Worm (Caenorhabditis elegans): ENCODE data around the gene str-160.
A peak's percentile ranks its signal among the peaks of the same experiment; 100 is the strongest.

The str-160 gene

DNA sequence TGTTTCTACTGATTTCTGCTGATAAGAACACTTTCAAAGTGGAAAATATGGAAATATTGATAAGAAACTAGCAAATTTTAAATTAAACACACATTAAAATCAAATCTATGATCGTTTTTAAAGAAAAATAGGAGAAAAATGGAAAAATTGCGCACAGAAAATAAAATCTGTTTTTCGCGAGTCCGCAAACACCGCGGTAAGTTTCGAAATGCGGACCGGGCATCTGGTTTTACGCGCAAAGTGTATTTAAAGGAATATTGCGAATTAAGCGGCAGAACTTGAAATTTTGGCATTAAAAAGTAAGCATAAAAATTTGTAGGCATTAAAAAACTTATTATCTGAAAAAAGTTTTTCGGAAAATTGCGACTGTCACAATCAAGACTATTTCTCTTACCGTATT is 38.5 kb downstream of the str-160 start:
- no peak for TF ChIP-seq zag-1 (tag; optimal IDR thresholded peaks at IDR 0.05)
- TF ChIP-seq unc-55 (GFP tag; optimal IDR thresholded peaks at IDR 0.05): peak; percentile 23
- no peak for TF ChIP-seq R02D3.7 (tag; optimal IDR thresholded peaks at IDR 0.05)
- no peak for TF ChIP-seq ZK546.5 (tag; optimal IDR thresholded peaks at IDR 0.05)
- peak in 1 of 2 experiments; percentile 45 for TF ChIP-seq lsy-2 (tag; optimal IDR thresholded peaks at IDR 0.05)
- peak; percentile 10 for TF ChIP-seq C34F6.9 (tag; optimal IDR thresholded peaks at IDR 0.05)

DNA sequence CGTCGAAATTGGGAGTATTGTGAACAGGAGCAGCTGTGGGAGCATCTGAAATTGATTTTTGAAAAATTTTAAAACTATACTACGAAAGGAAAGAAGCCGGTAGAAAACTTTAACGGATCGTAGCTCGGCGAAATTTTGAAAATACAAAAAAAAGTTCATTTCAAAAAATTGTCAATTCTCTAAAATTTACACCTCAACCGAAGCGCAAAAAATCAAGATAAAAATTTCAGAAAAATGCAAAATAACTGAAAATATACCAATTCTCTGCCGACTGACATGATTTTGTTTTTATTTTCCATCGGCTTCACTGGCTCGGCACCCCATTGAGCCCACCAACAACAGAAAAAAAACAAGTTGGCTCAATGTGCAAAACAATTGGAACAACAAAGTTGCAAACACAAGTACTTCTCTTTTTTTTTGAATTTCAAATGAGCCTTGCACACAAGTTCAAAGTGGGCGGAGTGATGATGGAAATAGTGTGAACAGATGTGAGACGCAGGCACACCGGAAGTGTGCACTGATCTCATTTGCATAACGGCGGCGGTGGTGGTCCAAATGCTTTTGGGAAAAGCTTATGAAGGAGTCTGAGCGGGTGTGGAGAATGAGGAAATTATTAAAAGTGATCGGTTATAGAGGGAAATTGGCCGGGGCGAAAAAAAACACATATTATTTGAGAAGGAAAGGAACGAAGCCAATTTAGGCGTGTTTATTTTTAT is 40.4 kb downstream of the str-160 start, which contains the start of gene F36H9.7:
Gene F36H9.7, minus strand, starts transcription at position 51 of the 716 bp plus-strand sequence.
- no peak for TF ChIP-seq crh-2 (tag; optimal IDR thresholded peaks at IDR 0.05)
- TF ChIP-seq unc-55 (GFP tag; optimal IDR thresholded peaks at IDR 0.05): no peak
- no peak for TF ChIP-seq nhr-11 (tag; optimal IDR thresholded peaks at IDR 0.05)
- TF ChIP-seq elt-3 (tag; optimal IDR thresholded peaks at IDR 0.05): no peak
- TF ChIP-seq mdl-1 (tag; optimal IDR thresholded peaks at IDR 0.05): no peak
- no peak for TF ChIP-seq sma-3 (GFP tag; optimal IDR thresholded peaks at IDR 0.05)
- TF ChIP-seq ztf-11 (tag; optimal IDR thresholded peaks at IDR 0.05): no peak
- TF ChIP-seq dmd-4 (tag; optimal IDR thresholded peaks at IDR 0.05): no peak
- TF ChIP-seq nhr-25 (tag; optimal IDR thresholded peaks at IDR 0.05): no peak
- no peak for TF ChIP-seq alr-1 (tag; optimal IDR thresholded peaks at IDR 0.05)
- TF ChIP-seq egl-27 (tag; optimal IDR thresholded peaks at IDR 0.05): no peak
- no peak for TF ChIP-seq lin-39 (tag; optimal IDR thresholded peaks at IDR 0.05)
- TF ChIP-seq C34F6.9 (tag; optimal IDR thresholded peaks at IDR 0.05): no peak
- TF ChIP-seq nhr-23 (tag; optimal IDR thresholded peaks at IDR 0.05): no peak
- no peak for TF ChIP-seq skn-1 (tag; optimal IDR thresholded peaks at IDR 0.05)
- TF ChIP-seq mab-5 (tag; optimal IDR thresholded peaks at IDR 0.05): no peak
- TF ChIP-seq elt-1 (tag; optimal IDR thresholded peaks at IDR 0.05): no peak
- TF ChIP-seq nhr-77 (tag; optimal IDR thresholded peaks at IDR 0.05): no peak
- no peak for TF ChIP-seq R02D3.7 (tag; optimal IDR thresholded peaks at IDR 0.05)

DNA sequence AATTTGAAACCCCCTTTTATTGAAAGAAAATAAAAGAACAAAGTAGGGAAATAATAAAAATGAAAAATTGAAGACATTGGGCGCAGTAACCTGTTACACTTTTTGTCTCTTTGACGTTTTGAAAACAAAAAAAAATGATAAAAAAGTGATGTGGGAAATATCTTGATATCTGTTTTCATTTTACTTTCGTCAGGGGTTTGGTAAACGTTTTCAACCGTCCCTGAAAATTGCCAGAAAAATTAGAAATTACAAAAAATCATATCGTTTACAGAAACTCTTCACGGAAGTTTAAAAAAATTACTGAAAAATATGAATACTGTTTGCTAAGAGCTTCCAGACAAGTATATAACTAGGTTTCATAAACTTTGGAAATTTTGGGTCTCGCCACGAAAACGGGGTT is 44.5 kb downstream of the str-160 start, which contains the start of gene F36H9.4:
Gene F36H9.4, minus strand, starts transcription at position 101 of the 400 bp plus-strand sequence.
- TF ChIP-seq sma-9 (GFP tag; optimal IDR thresholded peaks at IDR 0.05) (no peak), sma-9 (tag; optimal IDR thresholded peaks at IDR 0.05) (no peak), Y55F3AM.14 (GFP tag; optimal IDR thresholded peaks at IDR 0.05) (no peak), mbf-1 (tag; optimal IDR thresholded peaks at IDR 0.05) (no peak), aly-2 (tag; optimal IDR thresholded peaks at IDR 0.05) (no peak), R02D3.7 (tag; optimal IDR thresholded peaks at IDR 0.05) (no peak), mdl-1 (tag; optimal IDR thresholded peaks at IDR 0.05) (no peak)

DNA sequence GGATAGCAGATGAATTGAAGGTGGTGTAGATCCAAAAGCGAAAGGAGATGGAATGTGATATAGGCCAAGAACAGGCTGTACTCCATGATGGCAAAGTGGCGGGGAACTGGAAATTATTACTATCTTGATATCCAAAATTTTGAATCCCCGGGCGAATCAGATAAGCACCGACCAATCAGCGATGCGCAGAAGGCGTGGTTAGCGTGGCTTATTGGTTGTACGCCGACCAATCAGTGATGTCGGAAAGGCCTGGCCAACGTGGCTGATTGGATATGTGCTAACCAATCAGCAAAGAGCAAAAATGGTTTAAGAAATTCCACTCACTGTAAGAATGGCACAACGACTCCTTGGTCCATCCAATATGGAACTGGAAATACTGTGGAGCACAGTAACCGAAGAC is 45.3 kb downstream of the str-160 start:
- TF ChIP-seq lin-13 (GFP tag; optimal IDR thresholded peaks at IDR 0.05) (no peak), nhr-77 (tag; optimal IDR thresholded peaks at IDR 0.05) (no peak), ceh-16 (tag; optimal IDR thresholded peaks at IDR 0.05) (no peak), nhr-12 (tag; optimal IDR thresholded peaks at IDR 0.05) (no peak), nhr-25 (tag; optimal IDR thresholded peaks at IDR 0.05) (no peak), mdl-1 (tag; optimal IDR thresholded peaks at IDR 0.05) (no peak), ZK546.5 (tag; optimal IDR thresholded peaks at IDR 0.05) (no peak)

DNA sequence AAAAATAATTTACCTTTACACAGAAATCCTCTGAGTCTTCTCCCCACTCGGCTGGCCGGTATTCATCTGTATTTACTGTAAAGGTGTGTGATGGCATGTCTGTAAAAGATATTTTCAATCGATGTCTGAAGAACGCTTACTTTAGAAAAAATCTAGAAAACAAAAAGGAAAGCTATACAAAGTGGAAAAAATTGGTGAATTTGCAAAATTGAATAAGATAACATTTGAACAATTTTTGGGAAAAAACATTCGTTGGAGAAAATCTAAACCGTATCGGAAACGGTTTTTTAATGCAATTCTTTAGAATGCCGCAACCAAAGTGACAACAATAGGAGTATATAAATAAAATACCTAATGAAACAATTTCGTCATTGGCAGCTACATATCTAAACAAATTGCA is 47.3 kb downstream of the str-160 start, which contains the start of gene F36H9.5:
Gene F36H9.5, minus strand, starts transcription at position 101 of the 400 bp plus-strand sequence.
- TF ChIP-seq F13H6.1 (tag; optimal IDR thresholded peaks at IDR 0.05) (no peak), snpc-4 (tag; optimal IDR thresholded peaks at IDR 0.05) (no peak), elt-3 (tag; optimal IDR thresholded peaks at IDR 0.05) (no peak), nhr-23 (tag; optimal IDR thresholded peaks at IDR 0.05) (no peak), lsy-2 (tag; optimal IDR thresholded peaks at IDR 0.05) (no peak), egl-27 (tag; optimal IDR thresholded peaks at IDR 0.05) (no peak), skn-1 (tag; optimal IDR thresholded peaks at IDR 0.05) (no peak), unc-39 (tag; optimal IDR thresholded peaks at IDR 0.05) (no peak), nhr-21 (tag; optimal IDR thresholded peaks at IDR 0.05) (no peak), mab-5 (tag; optimal IDR thresholded peaks at IDR 0.05) (no peak), nhr-11 (tag; optimal IDR thresholded peaks at IDR 0.05) (no peak)

All from whole organism, L2 larva.